Worm (Caenorhabditis elegans) whole organism, L2 larva: ENCODE measurements around the gene cal-1.

ENCODE experiments used
- C34F6.9 ChIP-seq: fragments of 150-350 bp; optimal IDR thresholded peaks from 2 replicates; lab custom pipeline; 2014; ENCODE audit warnings: missing biosample characterization, missing genetic modification characterization
- F13H6.1 ChIP-seq: sonication (generic microtip); optimal IDR thresholded peaks from 2 replicates; lab custom pipeline; 2016; ENCODE audit warnings: missing genetic modification characterization, missing compliant biosample characterization
- alr-1 ChIP-seq: fragments of 150-350 bp; optimal IDR thresholded peaks from 2 replicates; lab custom pipeline; 2014; ENCODE audit warnings: missing biosample characterization, missing genetic modification characterization
- aly-2 ChIP-seq: fragments of 150-350 bp; optimal IDR thresholded peaks from 2 replicates; lab custom pipeline; 2014; ENCODE audit warnings: missing biosample characterization, missing genetic modification characterization
- ama-1 ChIP-seq: fragments of 150-350 bp; optimal IDR thresholded peaks from 2 replicates; lab custom pipeline; 2018; ENCODE audit warnings: inconsistent platforms
- ceh-82 ChIP-seq: fragments of 150-350 bp; optimal IDR thresholded peaks from 2 replicates; lab custom pipeline; 2014; ENCODE audit warnings: missing biosample characterization, missing genetic modification characterization
- crh-2 ChIP-seq: sonication (generic microtip); optimal IDR thresholded peaks from 2 replicates; lab custom pipeline; 2017; ENCODE audit warnings: missing biosample characterization, missing genetic modification characterization
- dmd-4 ChIP-seq: sonication (generic microtip); optimal IDR thresholded peaks from 2 replicates; lab custom pipeline; 2017; ENCODE audit warnings: missing biosample characterization, missing genetic modification characterization
- elt-3 ChIP-seq: sonication (generic microtip); optimal IDR thresholded peaks from 2 replicates; lab custom pipeline; 2017; ENCODE audit warnings: missing biosample characterization, missing genetic modification characterization
- fos-1 ChIP-seq: fragments of 150-350 bp; optimal IDR thresholded peaks from 2 replicates; lab custom pipeline; 2014; ENCODE audit warnings: missing biosample characterization, missing genetic modification characterization
- gmeb-1 ChIP-seq: fragments of 150-350 bp; optimal IDR thresholded peaks from 2 replicates; lab custom pipeline; 2014; ENCODE audit warnings: missing biosample characterization, missing genetic modification characterization
- lin-13 ChIP-seq: fragments of 150-350 bp; optimal IDR thresholded peaks from 2 replicates; lab custom pipeline; 2014; ENCODE audit warnings: missing biosample characterization, missing genetic modification reagents, missing genetic modification characterization
- lsy-2 ChIP-seq, 2 experiments: fragments of 150-350 bp in 1 of 2; sonication (generic microtip) in 1 of 2; optimal IDR thresholded peaks; 2 replicates each; lab custom pipeline; 2014 to 2017; ENCODE audit warnings: missing biosample characterization in 2 of 2, missing genetic modification characterization in 2 of 2
- mab-5 ChIP-seq: fragments of 150-350 bp; optimal IDR thresholded peaks from 2 replicates; lab custom pipeline; 2014; ENCODE audit warnings: missing biosample characterization, missing genetic modification characterization
- mbf-1 ChIP-seq: sonication (generic microtip); optimal IDR thresholded peaks from 2 replicates; lab custom pipeline; 2017; ENCODE audit warnings: missing biosample characterization, missing genetic modification characterization
- nhr-10 ChIP-seq: sonication (generic microtip); optimal IDR thresholded peaks from 2 replicates; lab custom pipeline; 2017; ENCODE audit warnings: missing biosample characterization, missing genetic modification characterization
- nhr-11 ChIP-seq: fragments of 150-350 bp; optimal IDR thresholded peaks from 2 replicates; lab custom pipeline; 2014; ENCODE audit warnings: missing biosample characterization, missing genetic modification characterization
- nhr-12 ChIP-seq: fragments of 150-350 bp; optimal IDR thresholded peaks from 2 replicates; lab custom pipeline; 2014; ENCODE audit warnings: missing biosample characterization, missing genetic modification characterization
- nhr-129 ChIP-seq: fragments of 150-350 bp; optimal IDR thresholded peaks from 2 replicates; lab custom pipeline; 2014; ENCODE audit warnings: missing biosample characterization, missing genetic modification characterization
- nhr-21 ChIP-seq: fragments of 150-350 bp; optimal IDR thresholded peaks from 2 replicates; lab custom pipeline; 2014; ENCODE audit warnings: missing biosample characterization, missing genetic modification characterization
- nhr-23 ChIP-seq: fragments of 150-350 bp; optimal IDR thresholded peaks from 2 replicates; lab custom pipeline; 2014; ENCODE audit warnings: missing biosample characterization, missing genetic modification reagents, missing genetic modification characterization
- nhr-237 ChIP-seq: fragments of 150-350 bp; optimal IDR thresholded peaks from 2 replicates; lab custom pipeline; 2014; ENCODE audit warnings: missing biosample characterization, missing genetic modification characterization
- nhr-25 ChIP-seq: fragments of 150-350 bp; sonication (generic microtip); optimal IDR thresholded peaks from 3 replicates; lab custom pipeline; 2014; ENCODE audit warnings: missing biosample characterization, missing genetic modification characterization
- nhr-6 ChIP-seq: fragments of 150-350 bp; optimal IDR thresholded peaks from 2 replicates; lab custom pipeline; 2014; ENCODE audit warnings: missing biosample characterization, missing genetic modification characterization
- peb-1 ChIP-seq: fragments of 150-350 bp; optimal IDR thresholded peaks from 2 replicates; lab custom pipeline; 2014; ENCODE audit warnings: missing biosample characterization, missing genetic modification characterization
- sem-4 ChIP-seq: fragments of 150-350 bp; optimal IDR thresholded peaks from 2 replicates; lab custom pipeline; 2014; ENCODE audit warnings: missing biosample characterization, missing genetic modification reagents, missing genetic modification characterization
- skn-1 ChIP-seq: sonication (generic microtip); optimal IDR thresholded peaks from 2 replicates; lab custom pipeline; 2017; ENCODE audit warnings: missing biosample characterization, missing genetic modification characterization
- sma-9 ChIP-seq, 2 experiments: fragments of 150-350 bp in 1 of 2; sonication (generic microtip) in 1 of 2; optimal IDR thresholded peaks; 2 replicates each; lab custom pipeline; 2014 to 2016; ENCODE audit warnings: missing genetic modification characterization in 2 of 2, mild to moderate bottlenecking in 1 of 2, missing biosample characterization in 1 of 2, missing compliant biosample characterization in 1 of 2, missing genetic modification reagents in 1 of 2, moderate library complexity in 1 of 2
- snpc-4 ChIP-seq: fragments of 150-350 bp; optimal IDR thresholded peaks from 2 replicates; lab custom pipeline; 2014; ENCODE audit warnings: missing biosample characterization, missing genetic modification characterization
- unc-39 ChIP-seq: fragments of 150-350 bp; optimal IDR thresholded peaks from 2 replicates; lab custom pipeline; 2014; ENCODE audit warnings: missing biosample characterization, missing genetic modification characterization
- unc-55 ChIP-seq: fragments of 150-350 bp; sonication (generic microtip); optimal IDR thresholded peaks from 3 replicates; lab custom pipeline; 2014; ENCODE audit warnings: missing biosample characterization, missing genetic modification reagents, missing genetic modification characterization
- unc-62 ChIP-seq: fragments of 150-350 bp; optimal IDR thresholded peaks from 2 replicates; lab custom pipeline; 2014; ENCODE audit warnings: missing biosample characterization, missing genetic modification reagents, missing genetic modification characterization
- ztf-1 ChIP-seq: fragments of 200-800 bp; sonication (Bioruptor generic); conservative IDR thresholded peaks from 2 replicates; pipeline ENCODE4 v1.3.6; 2022; ENCODE audit warnings: missing genetic modification characterization, missing compliant biosample characterization
- ztf-4 ChIP-seq: fragments of 150-350 bp; optimal IDR thresholded peaks from 2 replicates; lab custom pipeline; 2014; ENCODE audit warnings: missing biosample characterization, missing genetic modification characterization

cal-1 gene

ce11 chrV:12517757-12518156 is 709 bp upstream of the cal-1 start:
- TF ChIP-seq ceh-82 (tag; lab: Kevin White, UChicago) (no peak), F13H6.1 (tag; lab: Kevin White, UChicago) (peak; percentile 60), nhr-129 (tag; lab: Kevin White, UChicago) (peak; percentile 56), unc-55 (GFP tag; lab: Kevin White, UChicago) (no peak), fos-1 (tag; lab: Kevin White, UChicago) (no peak), ama-1 (lab: Kevin White, UChicago) (no peak), lsy-2 (tag; optimal IDR thresholded peaks at IDR 0.05; lab: Kevin White, UChicago) (peak in 1 of 2 experiments; percentile 46), C34F6.9 (tag; lab: Kevin White, UChicago) (peak; percentile 44), nhr-25 (tag; lab: Kevin White, UChicago) (no peak), sma-9 (GFP tag; optimal IDR thresholded peaks at IDR 0.05; lab: Kevin White, UChicago) (peak; percentile 31), sma-9 (tag; optimal IDR thresholded peaks at IDR 0.05; lab: Kevin White, UChicago) (no peak)

ce11 chrV:12513900-12514299 is 3.1 kb downstream of the cal-1 start:
- no peak for TF ChIP-seq ztf-4
- no peak for TF ChIP-seq nhr-10
- TF ChIP-seq sem-4 (tag; lab: Kevin White, UChicago), result no peak
- no peak for TF ChIP-seq nhr-23
- TF ChIP-seq ztf-1 (GFP tag; lab: Robert Waterston, UW), result no peak
- no peak for TF ChIP-seq unc-62 (GFP tag; lab: Kevin White, UChicago)
- no peak for TF ChIP-seq aly-2 (tag; lab: Kevin White, UChicago)
- TF ChIP-seq nhr-12 (tag; lab: Kevin White, UChicago), result no peak
- no peak for TF ChIP-seq snpc-4 (tag; lab: Kevin White, UChicago)
- TF ChIP-seq dmd-4 (tag; lab: Kevin White, UChicago), result no peak
- TF ChIP-seq crh-2, result no peak
- TF ChIP-seq lin-13 (GFP tag; lab: Kevin White, UChicago), result no peak
- peak; percentile 39 for TF ChIP-seq sma-9 (GFP tag; optimal IDR thresholded peaks at IDR 0.05; lab: Kevin White, UChicago)
- TF ChIP-seq sma-9 (tag; optimal IDR thresholded peaks at IDR 0.05; lab: Kevin White, UChicago), result no peak
- TF ChIP-seq fos-1 (tag; lab: Kevin White, UChicago), result peak; percentile 2
- TF ChIP-seq nhr-21 (tag; lab: Kevin White, UChicago), result no peak
- peak; percentile 12 for TF ChIP-seq F13H6.1 (tag; lab: Kevin White, UChicago)
- no peak for TF ChIP-seq nhr-6 (tag; lab: Kevin White, UChicago)
- no peak for TF ChIP-seq ceh-82 (tag; lab: Kevin White, UChicago)
- TF ChIP-seq nhr-11 (tag; lab: Kevin White, UChicago), result no peak

- peak; percentile 14 for TF ChIP-seq nhr-129 (tag; lab: Kevin White, UChicago)
- peak; percentile 53 for TF ChIP-seq sma-9 (GFP tag; optimal IDR thresholded peaks at IDR 0.05; lab: Kevin White, UChicago)
- TF ChIP-seq sma-9 (tag; optimal IDR thresholded peaks at IDR 0.05; lab: Kevin White, UChicago), result no peak
- no peak for TF ChIP-seq nhr-237 (tag; lab: Kevin White, UChicago)
- TF ChIP-seq peb-1 (tag; lab: Kevin White, UChicago), result no peak
- no peak for TF ChIP-seq unc-55 (GFP tag; lab: Kevin White, UChicago)
- no peak for TF ChIP-seq mab-5
- peak; percentile 52 for TF ChIP-seq gmeb-1 (tag; lab: Kevin White, UChicago)
- peak; percentile 46 for TF ChIP-seq skn-1 (tag; lab: Kevin White, UChicago)
- TF ChIP-seq elt-3 (tag; lab: Kevin White, UChicago), result no peak
- no peak for TF ChIP-seq dmd-4 (tag; lab: Kevin White, UChicago)
- peak; percentile 69 for TF ChIP-seq fos-1 (tag; lab: Kevin White, UChicago)
- TF ChIP-seq crh-2, result peak; percentile 23
- TF ChIP-seq mbf-1 (tag; lab: Kevin White, UChicago), result no peak
- TF ChIP-seq unc-39 (tag; lab: Kevin White, UChicago), result no peak
- no peak for TF ChIP-seq C34F6.9 (tag; lab: Kevin White, UChicago)
- no peak for TF ChIP-seq nhr-25 (tag; lab: Kevin White, UChicago)
- TF ChIP-seq unc-62 (GFP tag; lab: Kevin White, UChicago), result no peak
- no peak for TF ChIP-seq ztf-1 (GFP tag; lab: Robert Waterston, UW)
Observed at ce11 chrV:12512773-12513172, 4.3 kb downstream of the cal-1 start, which contains the start of the genes T28H10.2 and lgmn-1. Gene T28H10.2 (minus strand): TSS chrV:12512949. Gene lgmn-1 (plus strand): TSS chrV:12513056.

ce11 chrV:12511946-12512345 is 5.1 kb downstream of the cal-1 start:
- no peak for TF ChIP-seq alr-1 (tag; lab: Kevin White, UChicago)
- TF ChIP-seq sma-9 (GFP tag; optimal IDR thresholded peaks at IDR 0.05; lab: Kevin White, UChicago), result peak; percentile 56
- no peak for TF ChIP-seq sma-9 (tag; optimal IDR thresholded peaks at IDR 0.05; lab: Kevin White, UChicago)
- TF ChIP-seq fos-1 (tag; lab: Kevin White, UChicago), result peak; percentile 9
